Worm (Caenorhabditis elegans) whole organism, midembryonic: ENCODE results near the gene dlc-4.
"Not testable (repeated sequence)": the region's sequence is repeated elsewhere in the genome, so short reads cannot be mapped to it uniquely, and the experiment has no call there.

Source experiments
- T22C8.4 ChIP-seq: fragments of 200-800 bp; sonication (Bioruptor generic); IDR thresholded peaks from 2 replicates; pipeline ENCODE4 v1.3.6; 2022; ENCODE audit warnings: missing genetic modification characterization, missing compliant biosample characterization
- cog-1 ChIP-seq: sonication (generic microtip); optimal IDR thresholded peaks from 2 replicates; lab custom pipeline; 2016; ENCODE audit warnings: missing genetic modification characterization, missing compliant biosample characterization
- flt-1 ChIP-seq: fragments of 200-800 bp; sonication (Bioruptor generic); IDR thresholded peaks from 2 replicates; pipeline ENCODE4 v1.3.6; 2022; ENCODE audit warnings: missing genetic modification characterization, missing compliant biosample characterization
- klf-2 ChIP-seq: fragments of 200-800 bp; sonication (Bioruptor generic); conservative IDR thresholded peaks from 2 replicates; pipeline ENCODE4 v1.3.6; 2022; ENCODE audit warnings: missing genetic modification reagents, missing genetic modification characterization, missing compliant biosample characterization
- med-1 ChIP-seq: sonication (generic microtip); optimal IDR thresholded peaks from 2 replicates; lab custom pipeline; 2017; ENCODE audit warnings: missing genetic modification characterization, mild to moderate bottlenecking, missing compliant biosample characterization, antibody characterized with exemption, missing genetic modification reagents; ENCODE audit not compliant: insufficient read depth
- ref-1 ChIP-seq: fragments of 200-800 bp; sonication (Bioruptor generic); conservative IDR thresholded peaks from 2 replicates; pipeline ENCODE4 v1.3.6; 2022; ENCODE audit warnings: missing genetic modification reagents, missing genetic modification characterization, missing compliant biosample characterization
- tab-1 ChIP-seq: fragments of 200-800 bp; sonication (Bioruptor generic); IDR thresholded peaks from 2 replicates; pipeline ENCODE4 v1.3.6; 2022; ENCODE audit warnings: missing genetic modification characterization, missing compliant biosample characterization
- ztf-23 ChIP-seq: fragments of 200-800 bp; sonication (Bioruptor generic); IDR thresholded peaks from 2 replicates; pipeline ENCODE4 v1.3.6; 2022; ENCODE audit warnings: missing genetic modification reagents, missing genetic modification characterization, missing compliant biosample characterization
- ztf-29 ChIP-seq: fragments of 200-800 bp; sonication (Bioruptor generic); IDR thresholded peaks from 2 replicates; pipeline ENCODE4 v1.3.6; 2022; ENCODE audit warnings: missing genetic modification reagents, missing genetic modification characterization, missing compliant biosample characterization

Gene dlc-4

DNA sequence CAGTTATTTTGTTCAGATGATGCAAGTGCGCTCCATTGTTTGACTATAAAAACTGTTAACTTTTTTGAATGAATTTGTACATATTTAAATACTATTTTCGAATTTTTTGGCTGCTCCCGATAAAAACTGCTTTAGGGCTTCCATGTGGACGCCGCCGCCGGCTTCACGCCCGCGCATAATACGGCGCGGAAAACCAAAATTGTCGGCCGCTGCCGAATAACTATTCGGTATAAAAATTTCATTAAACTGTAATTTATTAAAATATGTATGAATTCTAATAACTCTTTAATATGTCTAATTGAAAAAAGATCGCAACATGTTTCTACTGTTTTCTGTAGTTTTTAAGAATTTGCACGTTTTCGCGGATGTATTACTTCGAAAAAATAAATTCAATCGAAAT, 3.6 kb downstream of the dlc-4 start:
- TF ChIP-seq tab-1 (no peak), ztf-23 (GFP tag; lab: Robert Waterston, UW) (no peak), med-1 (GFP tag; lab: Kevin White, UChicago) (no peak), ztf-29 (GFP tag; lab: Robert Waterston, UW) (no peak), cog-1 (tag; lab: Kevin White, UChicago) (no peak)

- peak; percentile 82; the same call in 1 of the 2 replicates for TF ChIP-seq T22C8.4
- TF ChIP-seq flt-1 (GFP tag; lab: Robert Waterston, UW) = peak; percentile 97
- peak; percentile 62; the same call in 1 of the 2 replicates for TF ChIP-seq ref-1 (GFP tag; lab: Robert Waterston, UW)
Observed at ce11 chrIV:16458368-16458767, 15.3 kb downstream of the dlc-4 start.

DNA sequence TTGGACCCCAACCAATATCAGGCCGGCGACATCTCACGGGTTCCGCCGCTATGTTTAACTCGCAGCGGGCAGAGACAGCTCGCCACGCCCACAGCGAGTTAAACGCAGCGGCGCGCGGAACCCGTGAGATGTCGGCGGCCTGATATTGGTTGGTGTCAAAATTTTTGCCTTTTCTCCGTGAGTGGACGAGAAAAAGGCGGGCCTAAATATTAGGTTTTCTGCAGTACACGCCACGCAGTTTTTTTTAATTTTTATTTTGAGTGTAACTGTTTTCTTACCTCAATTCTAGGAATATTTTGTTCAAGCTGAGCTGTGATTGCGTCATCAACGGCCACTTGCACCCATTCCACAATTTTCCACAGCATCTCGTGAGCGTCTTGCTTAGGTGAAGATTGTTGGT, 20.9 kb downstream of the dlc-4 start:
- 0 out of 2 replicates have a peak, but pooled peaks have one; percentile 26 for TF ChIP-seq flt-1 (GFP tag; lab: Robert Waterston, UW)

DNA sequence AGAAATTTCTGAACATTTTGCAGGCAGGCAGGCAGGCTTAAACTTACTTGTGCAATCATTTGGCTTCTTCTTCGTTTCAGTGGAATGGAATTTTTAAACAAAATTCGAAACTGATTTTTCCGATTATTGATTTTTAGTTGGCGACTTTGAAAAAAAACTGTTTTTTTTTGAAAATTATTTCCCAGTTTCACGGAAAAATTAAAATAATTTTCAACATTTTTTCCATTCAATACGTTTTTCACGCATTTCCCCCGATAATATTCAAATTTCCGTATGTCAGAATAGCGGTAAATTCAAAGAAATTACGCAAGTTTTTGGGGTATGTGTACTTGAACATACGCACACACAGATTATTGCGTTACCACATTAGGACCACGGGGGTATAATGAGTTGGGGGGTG, 27.8 kb downstream of the dlc-4 start, which contains the start of gene VY10G11R.1:
Gene VY10G11R.1, minus strand, starts transcription at position 101 of the 400 bp plus-strand sequence.
- not testable (repeated sequence) for TF ChIP-seq med-1 (GFP tag; lab: Kevin White, UChicago); T22C8.4; tab-1

DNA sequence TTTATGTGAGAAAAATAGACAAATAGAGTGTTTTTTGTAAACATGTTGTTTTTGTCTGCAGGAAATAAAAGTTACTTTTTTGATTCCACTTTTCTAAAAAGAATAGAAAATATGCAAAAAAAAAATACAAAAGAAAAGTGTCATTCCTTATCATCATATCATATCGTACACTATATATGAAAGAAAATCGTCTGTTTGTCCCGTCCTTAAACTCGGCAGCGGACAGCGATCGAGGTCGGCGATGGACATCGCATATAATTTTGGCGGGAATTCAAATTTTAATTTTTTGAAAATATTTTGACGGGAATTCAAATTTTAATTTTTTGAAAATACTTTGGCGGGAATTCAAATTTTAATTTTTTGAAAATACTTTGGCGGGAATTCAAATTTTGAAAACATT, 28.5 kb downstream of the dlc-4 start:
- TF ChIP-seq ztf-23 (GFP tag; lab: Robert Waterston, UW) = no peak
- TF ChIP-seq cog-1 (tag; lab: Kevin White, UChicago) = no peak
- TF ChIP-seq klf-2 (GFP tag; lab: Robert Waterston, UW) = no peak
- no peak for TF ChIP-seq med-1 (GFP tag; lab: Kevin White, UChicago)
- no peak for TF ChIP-seq flt-1 (GFP tag; lab: Robert Waterston, UW)
- TF ChIP-seq ztf-29 (GFP tag; lab: Robert Waterston, UW) = no peak
- no peak for TF ChIP-seq ref-1 (GFP tag; lab: Robert Waterston, UW)
- no peak for TF ChIP-seq tab-1
- TF ChIP-seq T22C8.4 = no peak

DNA sequence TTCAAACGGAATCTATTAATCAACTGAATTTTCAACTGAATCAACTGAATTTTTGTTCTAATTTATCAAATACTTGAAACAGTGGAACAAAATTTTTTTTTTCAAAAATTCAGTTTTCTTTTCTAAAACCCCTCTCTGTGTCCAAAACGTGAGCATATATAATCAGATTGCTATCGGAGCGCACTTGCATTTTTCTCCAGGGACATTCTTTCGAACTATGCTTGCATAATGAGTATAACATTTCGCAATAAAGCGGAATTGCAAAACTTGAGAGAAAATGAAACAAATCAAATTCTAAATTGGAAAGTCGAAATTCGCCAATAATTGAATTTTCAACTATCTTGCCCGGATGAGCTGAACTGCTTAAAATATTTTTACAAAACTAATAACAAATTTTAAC, 33.0 kb downstream of the dlc-4 start:
- TF ChIP-seq cog-1 (tag; lab: Kevin White, UChicago) (no peak), T22C8.4 (no peak), klf-2 (GFP tag; lab: Robert Waterston, UW) (no peak), ztf-23 (GFP tag; lab: Robert Waterston, UW) (no peak), tab-1 (no peak), med-1 (GFP tag; lab: Kevin White, UChicago) (no peak), ztf-29 (GFP tag; lab: Robert Waterston, UW) (no peak), ref-1 (GFP tag; lab: Robert Waterston, UW) (no peak), flt-1 (GFP tag; lab: Robert Waterston, UW) (no peak)

ce11 chrIV:16477169-16477568, 34.1 kb downstream of the dlc-4 start, which contains the start of gene Y51H4A.1:
Gene Y51H4A.1 (minus strand): TSS chrIV:16477295.
- TF ChIP-seq klf-2 (GFP tag; lab: Robert Waterston, UW) (no peak), flt-1 (GFP tag; lab: Robert Waterston, UW) (no peak), T22C8.4 (no peak), cog-1 (tag; lab: Kevin White, UChicago) (no peak), ref-1 (GFP tag; lab: Robert Waterston, UW) (no peak), ztf-29 (GFP tag; lab: Robert Waterston, UW) (no peak), tab-1 (no peak), med-1 (GFP tag; lab: Kevin White, UChicago) (no peak), ztf-23 (GFP tag; lab: Robert Waterston, UW) (no peak)

ce11 chrIV:16480888-16481287, 37.8 kb downstream of the dlc-4 start, which contains the start of gene Y51H4A.938:
Gene Y51H4A.938 (plus strand): TSS chrIV:16481188.
- not testable (repeated sequence) for TF ChIP-seq ztf-29 (GFP tag; lab: Robert Waterston, UW); tab-1; ztf-23 (GFP tag; lab: Robert Waterston, UW)

- TF ChIP-seq med-1 (GFP tag; lab: Kevin White, UChicago) (no peak), T22C8.4 (peak; percentile 51; the same call in 1 of the 2 replicates)
Observed at ce11 chrIV:16482790-16483189, 39.7 kb downstream of the dlc-4 start.

DNA sequence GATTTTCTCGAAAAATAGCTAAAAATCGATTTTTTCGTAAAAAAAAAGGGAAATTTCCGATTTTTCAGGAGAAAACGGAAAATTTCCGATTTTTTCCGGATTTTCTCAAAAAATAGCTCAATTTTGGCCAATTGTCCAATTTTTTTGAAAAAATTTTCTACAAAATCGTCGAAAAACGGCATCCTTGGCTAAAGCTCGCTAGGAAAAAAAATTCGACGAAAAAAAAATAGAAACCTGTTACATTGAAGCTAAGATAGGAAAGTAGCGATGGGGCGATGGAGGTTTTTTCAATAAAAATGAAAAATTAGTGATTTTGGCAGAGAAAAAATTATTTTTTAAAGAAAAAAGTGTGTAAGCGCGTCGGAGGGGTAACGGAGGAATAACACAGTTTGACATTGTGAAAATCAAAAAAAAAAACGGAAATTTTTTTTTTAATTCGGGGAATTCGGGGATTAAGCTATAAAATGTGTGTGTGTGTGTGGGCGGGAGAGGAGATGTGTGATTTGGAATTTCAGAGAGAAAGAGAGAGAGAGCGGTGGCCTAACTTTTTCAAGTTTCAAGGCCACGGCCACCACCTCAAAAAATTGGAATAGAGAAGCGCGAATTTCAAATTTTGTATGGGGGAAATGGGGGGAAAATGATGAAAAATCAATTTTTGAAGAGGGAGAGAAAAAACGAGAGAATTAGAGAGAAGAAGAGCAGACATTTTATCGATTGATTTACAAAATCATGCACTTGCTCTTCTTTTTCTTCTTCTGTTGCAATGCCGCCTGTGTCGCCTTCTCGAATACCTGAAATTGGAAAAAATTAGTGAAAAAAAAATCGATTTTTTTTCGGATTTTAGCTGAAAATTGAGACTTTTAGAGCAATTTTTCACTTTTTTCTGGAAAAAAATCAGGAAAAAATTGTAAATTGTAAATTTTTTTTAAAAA, 40.5 kb downstream of the dlc-4 start:
- TF ChIP-seq T22C8.4 (0 out of 2 replicates have a peak, but pooled peaks have one; percentile 50), tab-1 (no peak)

DNA sequence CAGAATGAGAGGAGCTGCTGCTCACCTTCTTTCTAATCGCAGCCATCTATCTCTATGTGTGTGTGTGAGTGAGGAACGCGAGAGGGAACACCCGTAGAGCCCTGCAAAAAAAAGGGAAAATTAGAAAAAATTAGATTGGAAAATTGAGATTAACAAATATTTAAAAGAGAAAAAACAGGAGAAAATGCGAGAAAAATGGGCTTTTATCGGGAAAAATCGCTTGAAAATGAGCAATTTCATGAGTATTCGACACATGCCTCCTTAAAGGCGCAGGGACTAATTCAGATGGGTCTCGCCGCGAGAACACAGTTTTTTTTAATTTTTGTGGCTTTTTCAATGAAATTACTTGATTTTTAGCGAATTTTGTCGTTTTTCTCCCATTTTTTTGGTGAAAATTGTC, 45.9 kb downstream of the dlc-4 start, which contains the start of gene rho-1:
Gene rho-1, minus strand, starts transcription at position 101 of the 400 bp plus-strand sequence.
- TF ChIP-seq ztf-23 (GFP tag; lab: Robert Waterston, UW) (no peak), med-1 (GFP tag; lab: Kevin White, UChicago) (no peak), cog-1 (tag; lab: Kevin White, UChicago) (no peak), klf-2 (GFP tag; lab: Robert Waterston, UW) (no peak), ztf-29 (GFP tag; lab: Robert Waterston, UW) (no peak), tab-1 (no peak), ref-1 (GFP tag; lab: Robert Waterston, UW) (no peak), T22C8.4 (no peak), flt-1 (GFP tag; lab: Robert Waterston, UW) (no peak)
